Fruit fly (Drosophila melanogaster): ENCODE results near the gene CG11723.
A peak's percentile ranks its signal among the peaks of the same experiment; 100 is the strongest.

dm6 chr2L:2193357-2193780, 46.3 kb upstream of the CG11723 start:
- TF ChIP-seq CG8478 (optimal IDR thresholded peaks at IDR 0.05) (no peak), CTCF (optimal IDR thresholded peaks at IDR 0.05) (peak in 1 of 2 experiments; percentile 10)
